Worm (Caenorhabditis elegans): ENCODE results near the gene col-73.

Gene col-73

ce11 chrII:4857086-4857485, 15.8 kb downstream of the col-73 start:
- no peak for TF ChIP-seq mab-5 (tag; optimal IDR thresholded peaks at IDR 0.05)
- no peak for TF ChIP-seq elt-3 (tag; optimal IDR thresholded peaks at IDR 0.05)
- peak; percentile 18 for TF ChIP-seq sma-9 (GFP tag; optimal IDR thresholded peaks at IDR 0.05)
- no peak for TF ChIP-seq sma-9 (tag; optimal IDR thresholded peaks at IDR 0.05)
- TF ChIP-seq unc-39 (tag; optimal IDR thresholded peaks at IDR 0.05) = no peak
- TF ChIP-seq aly-2 (tag; optimal IDR thresholded peaks at IDR 0.05) = no peak
- no peak for TF ChIP-seq sma-3 (GFP tag; optimal IDR thresholded peaks at IDR 0.05)
- TF ChIP-seq snpc-4 (tag; optimal IDR thresholded peaks at IDR 0.05) = no peak
- peak; percentile 17 for TF ChIP-seq nhr-129 (tag; optimal IDR thresholded peaks at IDR 0.05)
- TF ChIP-seq crh-2 (tag; optimal IDR thresholded peaks at IDR 0.05) = peak; percentile 32
- peak; percentile 94 for TF ChIP-seq fos-1 (tag; optimal IDR thresholded peaks at IDR 0.05)

- TF ChIP-seq elt-1 (tag; optimal IDR thresholded peaks at IDR 0.05) (no peak), skn-1 (tag; optimal IDR thresholded peaks at IDR 0.05) (peak; percentile 1), nhr-25 (tag; optimal IDR thresholded peaks at IDR 0.05) (peak; percentile 73), ztf-11 (tag; optimal IDR thresholded peaks at IDR 0.05) (no peak), unc-55 (GFP tag; optimal IDR thresholded peaks at IDR 0.05) (peak; percentile 6), C34F6.9 (tag; optimal IDR thresholded peaks at IDR 0.05) (peak; percentile 54), crh-2 (tag; optimal IDR thresholded peaks at IDR 0.05) (peak; percentile 4), ZK546.5 (tag; optimal IDR thresholded peaks at IDR 0.05) (no peak), nhr-129 (tag; optimal IDR thresholded peaks at IDR 0.05) (peak; percentile 13), aly-2 (tag; optimal IDR thresholded peaks at IDR 0.05) (no peak), gmeb-1 (tag; optimal IDR thresholded peaks at IDR 0.05) (peak; percentile 11), nhr-21 (tag; optimal IDR thresholded peaks at IDR 0.05) (peak; percentile 58), lsy-2 (tag; optimal IDR thresholded peaks at IDR 0.05) (peak in 1 of 2 experiments; percentile 52), sma-9 (GFP tag; optimal IDR thresholded peaks at IDR 0.05) (peak; percentile 32), sma-9 (tag; optimal IDR thresholded peaks at IDR 0.05) (no peak)
Measured at ce11 chrII:4856113-4856512, 16.8 kb downstream of the col-73 start.

- TF ChIP-seq nhr-25 (tag; optimal IDR thresholded peaks at IDR 0.05) = no peak
- TF ChIP-seq ceh-82 (tag; optimal IDR thresholded peaks at IDR 0.05) = no peak
- TF ChIP-seq lsy-2 (tag; optimal IDR thresholded peaks at IDR 0.05) = peak; percentile 2 to 24
- TF ChIP-seq sma-9 (GFP tag; optimal IDR thresholded peaks at IDR 0.05) = peak; percentile 49
- TF ChIP-seq sma-9 (tag; optimal IDR thresholded peaks at IDR 0.05) = no peak
- no peak for TF ChIP-seq lin-13 (GFP tag; optimal IDR thresholded peaks at IDR 0.05)
- TF ChIP-seq ztf-11 (tag; optimal IDR thresholded peaks at IDR 0.05) = no peak
- no peak for TF ChIP-seq lin-11 (tag; optimal IDR thresholded peaks at IDR 0.05)
- TF ChIP-seq nhr-237 (tag; optimal IDR thresholded peaks at IDR 0.05) = no peak
- TF ChIP-seq ama-1 (optimal IDR thresholded peaks at IDR 0.05) = no peak
- no peak for TF ChIP-seq lin-39 (tag; optimal IDR thresholded peaks at IDR 0.05)
- no peak for TF ChIP-seq nhr-10 (tag; optimal IDR thresholded peaks at IDR 0.05)
- TF ChIP-seq C34F6.9 (tag; optimal IDR thresholded peaks at IDR 0.05) = peak; percentile 15
Measured at ce11 chrII:4855489-4855888, 17.4 kb downstream of the col-73 start.

ce11 chrII:4854761-4855160, 18.2 kb downstream of the col-73 start:
- TF ChIP-seq ztf-11 (tag; optimal IDR thresholded peaks at IDR 0.05) (no peak), unc-55 (GFP tag; optimal IDR thresholded peaks at IDR 0.05) (peak; percentile 35), mab-5 (tag; optimal IDR thresholded peaks at IDR 0.05) (no peak), mbf-1 (tag; optimal IDR thresholded peaks at IDR 0.05) (no peak), nhr-21 (tag; optimal IDR thresholded peaks at IDR 0.05) (no peak), C34F6.9 (tag; optimal IDR thresholded peaks at IDR 0.05) (peak; percentile 39), zag-1 (tag; optimal IDR thresholded peaks at IDR 0.05) (no peak), fos-1 (tag; optimal IDR thresholded peaks at IDR 0.05) (no peak), nhr-10 (tag; optimal IDR thresholded peaks at IDR 0.05) (no peak)

- peak; percentile 87 for TF ChIP-seq nhr-129 (tag; optimal IDR thresholded peaks at IDR 0.05)
- peak; percentile 68 for TF ChIP-seq ZK546.5 (tag; optimal IDR thresholded peaks at IDR 0.05)
- TF ChIP-seq sma-3 (GFP tag; optimal IDR thresholded peaks at IDR 0.05) = peak; percentile 96
- TF ChIP-seq ztf-1 (GFP tag; conservative IDR thresholded peaks at IDR 0.05) = no peak
- TF ChIP-seq nhr-21 (tag; optimal IDR thresholded peaks at IDR 0.05) = peak; percentile 93
- TF ChIP-seq F13H6.1 (tag; optimal IDR thresholded peaks at IDR 0.05) = peak; percentile 96
- peak; percentile 93 for TF ChIP-seq mab-5 (tag; optimal IDR thresholded peaks at IDR 0.05)
- TF ChIP-seq nhr-25 (tag; optimal IDR thresholded peaks at IDR 0.05) = peak; percentile 97
- peak; percentile 95 for TF ChIP-seq sem-4 (tag; optimal IDR thresholded peaks at IDR 0.05)
- TF ChIP-seq skn-1 (tag; optimal IDR thresholded peaks at IDR 0.05) = peak; percentile 58
- no peak for TF ChIP-seq mbf-1 (tag; optimal IDR thresholded peaks at IDR 0.05)
- peak; percentile 91 for TF ChIP-seq ztf-4 (tag; optimal IDR thresholded peaks at IDR 0.05)
- TF ChIP-seq unc-39 (tag; optimal IDR thresholded peaks at IDR 0.05) = no peak
- TF ChIP-seq peb-1 (tag; optimal IDR thresholded peaks at IDR 0.05) = no peak
- TF ChIP-seq lin-11 (tag; optimal IDR thresholded peaks at IDR 0.05) = peak; percentile 90
- peak; percentile 77 for TF ChIP-seq blmp-1 (tag; optimal IDR thresholded peaks at IDR 0.05; ENCODE audit: insufficient read depth)
- peak; percentile 38 for TF ChIP-seq alr-1 (tag; optimal IDR thresholded peaks at IDR 0.05)
- TF ChIP-seq gmeb-1 (tag; optimal IDR thresholded peaks at IDR 0.05) = peak; percentile 100
- TF ChIP-seq zag-1 (tag; optimal IDR thresholded peaks at IDR 0.05) = peak; percentile 85
- TF ChIP-seq aly-2 (tag; optimal IDR thresholded peaks at IDR 0.05) = no peak
- TF ChIP-seq mdl-1 (tag; optimal IDR thresholded peaks at IDR 0.05) = peak in 1 of 2 experiments; percentile 62
- TF ChIP-seq nhr-23 (tag; optimal IDR thresholded peaks at IDR 0.05) = no peak
- peak; percentile 98 for TF ChIP-seq unc-55 (GFP tag; optimal IDR thresholded peaks at IDR 0.05)
- TF ChIP-seq fos-1 (tag; optimal IDR thresholded peaks at IDR 0.05) = peak; percentile 77
- TF ChIP-seq nhr-11 (tag; optimal IDR thresholded peaks at IDR 0.05) = no peak
- no peak for TF ChIP-seq lin-39 (tag; optimal IDR thresholded peaks at IDR 0.05)
- TF ChIP-seq nhr-6 (tag; optimal IDR thresholded peaks at IDR 0.05) = peak; percentile 89
- TF ChIP-seq nhr-77 (tag; optimal IDR thresholded peaks at IDR 0.05) = peak; percentile 79
- peak; percentile 96 for TF ChIP-seq crh-2 (tag; optimal IDR thresholded peaks at IDR 0.05)
Measured at ce11 chrII:4851594-4852106, 21.3 kb downstream of the col-73 start, which contains the start of gene dnj-9. dnj-9 (plus strand) TSS chrII:4852056.
